Worm (Caenorhabditis elegans) whole organism, L4 larva: Measurements from ENCODE around the gene T26H5.8.

Experiments used
- aha-1 ChIP-seq: fragments of 150-350 bp; peaks from one replicate; lab custom pipeline; 2014; ENCODE audit warnings: missing biosample characterization, missing genetic modification characterization
- aly-2 ChIP-seq: sonication (generic microtip); optimal IDR thresholded peaks from 2 replicates; lab custom pipeline; 2018; ENCODE audit warnings: missing biosample characterization, missing genetic modification characterization
- ceh-82 ChIP-seq: sonication (generic microtip); optimal IDR thresholded peaks from 2 replicates; lab custom pipeline; 2017; ENCODE audit warnings: missing biosample characterization, missing genetic modification characterization
- fos-1 ChIP-seq: fragments of 150-350 bp; optimal IDR thresholded peaks from 2 replicates; lab custom pipeline; 2014; ENCODE audit warnings: missing biosample characterization, missing genetic modification characterization
- lin-15B ChIP-seq: fragments of 150-350 bp; sonication (generic microtip); optimal IDR thresholded peaks from 3 replicates; lab custom pipeline; 2014; ENCODE audit warnings: missing biosample characterization, missing genetic modification characterization
- lin-39 ChIP-seq: fragments of 150-350 bp; optimal IDR thresholded peaks from 2 replicates; lab custom pipeline; 2014; ENCODE audit warnings: missing biosample characterization, missing genetic modification reagents, missing genetic modification characterization
- mdl-1 ChIP-seq, 2 experiments: fragments of 150-350 bp in 1 of 2; sonication (generic microtip) in 1 of 2; optimal IDR thresholded peaks; 2 replicates each; lab custom pipeline; 2014 to 2017; ENCODE audit warnings: missing biosample characterization in 2 of 2, missing genetic modification characterization in 2 of 2
- nhr-11 ChIP-seq: fragments of 150-350 bp; optimal IDR thresholded peaks from 2 replicates; lab custom pipeline; 2014; ENCODE audit warnings: missing biosample characterization, missing genetic modification characterization
- nhr-28 ChIP-seq: fragments of 150-350 bp; optimal IDR thresholded peaks from 2 replicates; lab custom pipeline; 2014; ENCODE audit warnings: missing biosample characterization, missing genetic modification characterization
- pha-4 ChIP-seq, 2 experiments: fragments of 150-350 bp in 1 of 2; fragments of 200-800 bp in 1 of 2; sonication (Bioruptor generic) in 1 of 2; IDR thresholded peaks in 1 of 2; optimal IDR thresholded peaks in 1 of 2; 2 replicates each; pipeline versions ENCODE4 v1.3.6 to Lab custom; 2014 to 2022; ENCODE audit warnings: missing genetic modification characterization in 2 of 2, missing genetic modification reagents in 2 of 2, missing biosample characterization in 1 of 2, missing compliant biosample characterization in 1 of 2
- pqm-1 ChIP-seq: sonication (generic microtip); optimal IDR thresholded peaks from 2 replicates; lab custom pipeline; 2017; ENCODE audit warnings: missing biosample characterization, missing genetic modification characterization
- skn-1 ChIP-seq: fragments of 150-350 bp; optimal IDR thresholded peaks from 2 replicates; lab custom pipeline; 2014; ENCODE audit warnings: missing biosample characterization, missing genetic modification characterization
- spr-3 ChIP-seq: fragments of 200-800 bp; sonication (Bioruptor generic); optimal IDR thresholded peaks from 2 replicates; lab custom pipeline; 2018; ENCODE audit warnings: mild to moderate bottlenecking, missing genetic modification characterization, missing compliant biosample characterization
- unc-62 ChIP-seq, 3 experiments: fragments of 150-350 bp in 1 of 3; sonication (generic microtip); optimal IDR thresholded peaks in 2 of 3; peaks in 1 of 3; 1 replicate in 1 of 3; 2 replicates in 2 of 3; lab custom pipeline; 2014 to 2017; ENCODE audit warnings: missing biosample characterization in 3 of 3, missing genetic modification characterization in 3 of 3, missing genetic modification reagents in 3 of 3, missing genotype in 1 of 3

DNA sequence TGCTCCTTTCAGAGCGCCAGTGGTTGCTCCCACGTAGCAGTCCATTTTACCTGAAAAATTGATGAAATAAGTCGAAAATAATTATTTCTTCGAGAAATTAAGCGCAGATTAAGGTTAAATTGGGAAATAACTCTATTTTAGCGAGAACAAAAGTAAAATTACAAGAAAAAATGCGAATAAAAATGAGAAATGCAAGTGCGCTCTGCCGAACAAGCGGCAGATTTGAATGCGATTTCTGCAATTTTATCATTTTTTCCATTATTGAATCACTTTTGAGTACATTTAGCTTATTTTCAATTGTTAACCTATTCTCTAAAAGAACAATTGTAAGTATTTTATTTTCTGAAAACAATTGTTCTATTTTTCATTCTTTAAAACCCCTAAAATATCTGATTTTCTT lies 37.6 kb downstream of the T26H5.8 start, which contains the start of gene T06E6.1:
- TF ChIP-seq lin-39 (no peak), aha-1 (tag; lab: Kevin White, UChicago) (no peak), nhr-11 (tag; lab: Kevin White, UChicago) (no peak), aly-2 (tag; lab: Kevin White, UChicago) (no peak), pqm-1 (no peak), spr-3 (GFP tag; lab: Kevin White, UChicago) (no peak), lin-15B (tag; lab: Kevin White, UChicago) (no peak), ceh-82 (tag; lab: Kevin White, UChicago) (no peak), skn-1 (no peak), unc-62 (GFP tag; optimal IDR thresholded peaks at IDR 0.05 in 1 of 2; lab: Kevin White, UChicago) (no peak), unc-62 (tag; optimal IDR thresholded peaks at IDR 0.05; lab: Kevin White, UChicago) (no peak), mdl-1 (tag; optimal IDR thresholded peaks at IDR 0.05; lab: Kevin White, UChicago) (no peak), fos-1 (tag; lab: Kevin White, UChicago) (no peak), pha-4 (GFP tag; IDR thresholded peaks at IDR 0.05; lab: Robert Waterston, UW) (no peak), pha-4 (tag; optimal IDR thresholded peaks at IDR 0.05; lab: Kevin White, UChicago) (no peak), nhr-28 (tag; lab: Kevin White, UChicago) (no peak)
